Fruit fly (Drosophila melanogaster) whole organism, embryonic: ENCODE measurements around the gene Ras85D.

Experiments
- Asciz ChIP-seq: fragments of 200-800 bp; sonication (Bioruptor generic); optimal IDR thresholded peaks from 2 replicates; lab custom pipeline; 2017; ENCODE audit warnings: missing biosample characterization, mild to moderate bottlenecking, missing genetic modification characterization, missing genetic modification reagents
- CG10462 ChIP-seq: fragments of 200-800 bp; sonication (Bioruptor generic); optimal IDR thresholded peaks from 2 replicates; lab custom pipeline; 2016; ENCODE audit warnings: missing biosample characterization, missing genetic modification characterization
- CG12299 ChIP-seq: fragments of 200-800 bp; sonication (Bioruptor generic); optimal IDR thresholded peaks from 2 replicates; lab custom pipeline; 2018; ENCODE audit warnings: missing biosample characterization, mild to moderate bottlenecking, missing genetic modification characterization
- CG13775 ChIP-seq: fragments of 200-800 bp; sonication (Bioruptor generic); optimal IDR thresholded peaks from 3 replicates; lab custom pipeline; 2017; ENCODE audit warnings: missing biosample characterization, mild to moderate bottlenecking, missing genetic modification characterization
- CG14441 ChIP-seq: fragments of 200-800 bp; sonication (Bioruptor generic); IDR thresholded peaks from 2 replicates; pipeline ENCODE4 v1.3.6; 2022; ENCODE audit warnings: missing biosample characterization, missing genetic modification characterization
- CG16863 ChIP-seq: fragments of 200-800 bp; sonication (Bioruptor generic); optimal IDR thresholded peaks from 3 replicates; lab custom pipeline; 2016; ENCODE audit warnings: missing biosample characterization, missing genetic modification characterization
- CG18262 ChIP-seq: fragments of 200-800 bp; optimal IDR thresholded peaks from 3 replicates; lab custom pipeline; 2019; ENCODE audit warnings: missing biosample characterization, mild to moderate bottlenecking, missing genetic modification characterization, moderate library complexity
- CG18599 ChIP-seq: fragments of 200-800 bp; sonication (Bioruptor generic); optimal IDR thresholded peaks from 3 replicates; lab custom pipeline; 2017; ENCODE audit warnings: missing biosample characterization, missing genetic modification characterization, mild to moderate bottlenecking, moderate library complexity, missing genetic modification reagents
- CG30403 ChIP-seq: fragments of 200-800 bp; sonication (Bioruptor generic); optimal IDR thresholded peaks from 3 replicates; lab custom pipeline; 2016; ENCODE audit warnings: missing biosample characterization, missing genetic modification characterization
- CG32532 ChIP-seq: fragments of 200-800 bp; sonication (Bioruptor generic); IDR thresholded peaks from 2 replicates; pipeline ENCODE4 v1.3.6; 2022; ENCODE audit warnings: missing biosample characterization, missing genetic modification characterization
- CG3281 ChIP-seq: fragments of 200-800 bp; sonication (Bioruptor generic); optimal IDR thresholded peaks from 3 replicates; lab custom pipeline; 2017; ENCODE audit warnings: missing biosample characterization, mild to moderate bottlenecking, missing genetic modification characterization
- CG4617 ChIP-seq: fragments of 200-800 bp; sonication (Bioruptor generic); optimal IDR thresholded peaks from 3 replicates; lab custom pipeline; 2016; ENCODE audit warnings: missing biosample characterization, missing genetic modification characterization, borderline replicate concordance
- CG4854 ChIP-seq: fragments of 200-800 bp; sonication (Bioruptor generic); optimal IDR thresholded peaks from 2 replicates; lab custom pipeline; 2016; ENCODE audit warnings: missing biosample characterization, missing genetic modification characterization, inconsistent platforms
- CG5245 ChIP-seq: fragments of 200-800 bp; sonication (Bioruptor generic); optimal IDR thresholded peaks from 3 replicates; lab custom pipeline; 2016; ENCODE audit warnings: missing biosample characterization, missing genetic modification characterization
- CG6254 ChIP-seq: fragments of 200-800 bp; sonication (Bioruptor generic); optimal IDR thresholded peaks from 3 replicates; lab custom pipeline; 2017; ENCODE audit warnings: mild to moderate bottlenecking, missing biosample characterization, missing genetic modification reagents, missing genetic modification characterization
- CG6654 ChIP-seq: fragments of 200-800 bp; sonication (Bioruptor generic); optimal IDR thresholded peaks from 2 replicates; lab custom pipeline; 2017; ENCODE audit warnings: missing biosample characterization, mild to moderate bottlenecking, missing genetic modification characterization
- CG6689 ChIP-seq: fragments of 200-800 bp; sonication (Bioruptor generic); IDR thresholded peaks from 2 replicates; pipeline ENCODE4 v1.3.6; 2022; ENCODE audit warnings: missing biosample characterization, missing genetic modification characterization
- CG8281 ChIP-seq: fragments of 200-800 bp; sonication (Bioruptor generic); optimal IDR thresholded peaks from 2 replicates; lab custom pipeline; 2018; ENCODE audit warnings: missing biosample characterization, mild to moderate bottlenecking, missing genetic modification characterization, moderate library complexity
- CG8765 ChIP-seq: fragments of 200-800 bp; sonication (Bioruptor generic); IDR thresholded peaks from 2 replicates; pipeline ENCODE4 v1.3.6; 2022; ENCODE audit warnings: missing biosample characterization, missing genetic modification characterization
- CG9727 ChIP-seq: fragments of 200-800 bp; sonication (Bioruptor generic); optimal IDR thresholded peaks from 3 replicates; lab custom pipeline; 2017; ENCODE audit warnings: missing biosample characterization, mild to moderate bottlenecking, missing genetic modification characterization
- CG9797 ChIP-seq: fragments of 200-800 bp; sonication (Bioruptor generic); optimal IDR thresholded peaks from 3 replicates; lab custom pipeline; 2018; ENCODE audit warnings: missing biosample characterization, mild to moderate bottlenecking, missing genetic modification characterization
- CG9817 ChIP-seq: fragments of 200-800 bp; sonication (Bioruptor generic); optimal IDR thresholded peaks from 2 replicates; lab custom pipeline; 2018; ENCODE audit warnings: missing biosample characterization, mild to moderate bottlenecking, missing genetic modification characterization, moderate library complexity
- CHES-1-like ChIP-seq: fragments of 200-800 bp; sonication (Bioruptor generic); optimal IDR thresholded peaks from 2 replicates; lab custom pipeline; 2016; ENCODE audit warnings: missing biosample characterization, missing genetic modification characterization
- Chrac-16 ChIP-seq: fragments of 200-800 bp; sonication (Bioruptor generic); optimal IDR thresholded peaks from 3 replicates; lab custom pipeline; 2016; ENCODE audit warnings: missing biosample characterization, missing genetic modification characterization
- D19A ChIP-seq: fragments of 200-800 bp; optimal IDR thresholded peaks from 3 replicates; lab custom pipeline; 2019; ENCODE audit warnings: missing biosample characterization, mild to moderate bottlenecking, missing genetic modification characterization, moderate library complexity
- HmgD ChIP-seq: fragments of 200-800 bp; sonication (Bioruptor generic); optimal IDR thresholded peaks from 3 replicates; lab custom pipeline; 2016; ENCODE audit warnings: missing biosample characterization, missing genetic modification characterization
- Hr51 ChIP-seq, 2 experiments: fragments of 200-800 bp; sonication (Bioruptor generic); optimal IDR thresholded peaks; 2 replicates in 1 of 2; 3 replicates in 1 of 2; lab custom pipeline; 2016 to 2018; ENCODE audit warnings: missing biosample characterization in 2 of 2, missing genetic modification characterization in 2 of 2, mild to moderate bottlenecking in 1 of 2, moderate library complexity in 1 of 2
- Lim3 ChIP-seq: fragments of 200-800 bp; sonication (Bioruptor generic); IDR thresholded peaks from 2 replicates; pipeline ENCODE4 v1.3.6; 2022; ENCODE audit warnings: missing biosample characterization, missing genetic modification characterization
- MESR4 ChIP-seq: fragments of 200-800 bp; sonication (Bioruptor generic); optimal IDR thresholded peaks from 2 replicates; lab custom pipeline; 2018; ENCODE audit warnings: missing biosample characterization, mild to moderate bottlenecking, missing genetic modification characterization, moderate library complexity
- Max ChIP-seq: fragments of 200-800 bp; sonication (Bioruptor generic); optimal IDR thresholded peaks from 2 replicates; lab custom pipeline; 2016; ENCODE audit warnings: missing biosample characterization, mild to moderate bottlenecking, missing genetic modification characterization
- Oaz ChIP-seq: fragments of 200-800 bp; sonication (Bioruptor generic); IDR thresholded peaks from 2 replicates; pipeline ENCODE4 v1.3.6; 2022; ENCODE audit warnings: missing biosample characterization, missing genetic modification characterization
- Sox102F ChIP-seq: fragments of 200-800 bp; sonication (Bioruptor generic); optimal IDR thresholded peaks from 2 replicates; lab custom pipeline; 2018; ENCODE audit warnings: missing biosample characterization, mild to moderate bottlenecking, missing genetic modification characterization, moderate library complexity
- Taf1 ChIP-seq: fragments of 200-800 bp; sonication (Bioruptor generic); IDR thresholded peaks from 2 replicates; pipeline ENCODE4 v1.3.6; 2022; ENCODE audit warnings: missing biosample characterization, missing genetic modification characterization
- aop ChIP-seq: fragments of 200-800 bp; sonication (Bioruptor generic); IDR thresholded peaks from 2 replicates; pipeline ENCODE4 v1.3.6; 2022; ENCODE audit warnings: missing biosample characterization, missing genetic modification characterization
- ase ChIP-seq: fragments of 200-800 bp; sonication (Bioruptor generic); IDR thresholded peaks from 3 replicates; pipeline ENCODE4 v1.3.6; 2022; ENCODE audit warnings: missing biosample characterization, missing genetic modification characterization
- bsh ChIP-seq, 2 experiments: fragments of 200-800 bp; sonication (Bioruptor generic); optimal IDR thresholded peaks; 2 replicates each; lab custom pipeline; 2017 to 2018; ENCODE audit warnings: mild to moderate bottlenecking in 2 of 2, missing biosample characterization in 2 of 2, missing genetic modification characterization in 2 of 2, moderate library complexity in 1 of 2
- btn ChIP-seq: fragments of 200-800 bp; sonication (Bioruptor generic); optimal IDR thresholded peaks from 2 replicates; lab custom pipeline; 2016; ENCODE audit warnings: missing biosample characterization, missing genetic modification characterization
- cad ChIP-seq: fragments of >200 bp; optimal IDR thresholded peaks from 2 replicates; lab custom pipeline; 2017; ENCODE audit warnings: missing biosample characterization, missing genetic modification characterization
- en ChIP-seq: fragments of 200-800 bp; sonication (Bioruptor generic); optimal IDR thresholded peaks from 2 replicates; lab custom pipeline; 2016; ENCODE audit warnings: missing biosample characterization, missing genetic modification characterization
- fru ChIP-seq: fragments of >200 bp; optimal IDR thresholded peaks from 2 replicates; lab custom pipeline; 2017
- gcm ChIP-seq: fragments of 200-800 bp; sonication (Bioruptor generic); optimal IDR thresholded peaks from 2 replicates; lab custom pipeline; 2019; ENCODE audit warnings: missing biosample characterization, mild to moderate bottlenecking, missing genetic modification characterization, moderate library complexity
- kni ChIP-seq: fragments of 200-800 bp; sonication (Bioruptor generic); optimal IDR thresholded peaks from 3 replicates; lab custom pipeline; 2017; ENCODE audit warnings: mild to moderate bottlenecking, missing biosample characterization, missing genetic modification reagents, missing genetic modification characterization
- lbe ChIP-seq: fragments of 200-800 bp; sonication (Bioruptor generic); optimal IDR thresholded peaks from 2 replicates; lab custom pipeline; 2016; ENCODE audit warnings: missing biosample characterization, mild to moderate bottlenecking, missing genetic modification characterization
- phol ChIP-seq: fragments of 200-800 bp; sonication (Bioruptor generic); optimal IDR thresholded peaks from 3 replicates; lab custom pipeline; 2018; ENCODE audit warnings: missing biosample characterization, mild to moderate bottlenecking, missing genetic modification characterization, moderate library complexity
- pros ChIP-seq: fragments of 200-800 bp; sonication (Bioruptor generic); optimal IDR thresholded peaks from 3 replicates; lab custom pipeline; 2019; ENCODE audit warnings: missing biosample characterization, mild to moderate bottlenecking, missing genetic modification characterization, moderate library complexity
- psq ChIP-seq: fragments of 200-800 bp; sonication (Bioruptor generic); optimal IDR thresholded peaks from 2 replicates; lab custom pipeline; 2017; ENCODE audit warnings: missing biosample characterization, missing genetic modification characterization
- rib ChIP-seq: fragments of 200-800 bp; sonication (Bioruptor generic); IDR thresholded peaks from 2 replicates; pipeline ENCODE4 v1.3.6; 2022; ENCODE audit warnings: missing biosample characterization, missing genetic modification characterization
- slbo ChIP-seq: fragments of 200-800 bp; sonication (Bioruptor generic); IDR thresholded peaks from 2 replicates; pipeline ENCODE4 v1.3.6; 2022; ENCODE audit warnings: missing biosample characterization, missing genetic modification characterization
- stwl ChIP-seq: fragments of 200-800 bp; sonication (Bioruptor generic); optimal IDR thresholded peaks from 3 replicates; lab custom pipeline; 2018; ENCODE audit warnings: missing biosample characterization, mild to moderate bottlenecking, missing genetic modification characterization, moderate library complexity
- sug ChIP-seq: fragments of 200-800 bp; optimal IDR thresholded peaks from 2 replicates; lab custom pipeline; 2019; ENCODE audit warnings: missing biosample characterization, mild to moderate bottlenecking, missing genetic modification characterization, moderate library complexity
- tup ChIP-seq: fragments of 200-800 bp; sonication (Bioruptor generic); optimal IDR thresholded peaks from 2 replicates; lab custom pipeline; 2016; ENCODE audit warnings: missing biosample characterization, mild to moderate bottlenecking, missing genetic modification characterization, moderate library complexity

Gene Ras85D

dm6 chr3R:9513052-9513420 lies at the start of gene Ras85D, which contains the start of gene Rlb1 (continued):
- peak; percentile 81 for TF ChIP-seq CHES-1-like (GFP tag; lab: Kevin White, UChicago)
- no peak for TF ChIP-seq kni
- TF ChIP-seq Chrac-16 (GFP tag; lab: Kevin White, UChicago), result peak; percentile 78
- peak; percentile 51 for TF ChIP-seq btn
- no peak for TF ChIP-seq CG6689 (GFP tag; lab: Robert Waterston, UW)
- no peak for TF ChIP-seq Sox102F (GFP tag; lab: Kevin White, UChicago)
- peak; percentile 62 for TF ChIP-seq CG3281 (GFP tag; lab: Kevin White, UChicago)
- peak; percentile 42 for TF ChIP-seq CG5245 (GFP tag; lab: Kevin White, UChicago)
- TF ChIP-seq psq (GFP tag; lab: Kevin White, UChicago), result peak; percentile 16
- no peak for TF ChIP-seq CG6654 (GFP tag; lab: Kevin White, UChicago)
- TF ChIP-seq en, result peak; percentile 18
- TF ChIP-seq phol, result peak; percentile 80
- TF ChIP-seq aop, result no peak
- peak in 1 of 2 experiments; percentile 56 for TF ChIP-seq bsh (GFP tag; optimal IDR thresholded peaks at IDR 0.05; lab: Kevin White, UChicago)
- peak; percentile 55 for TF ChIP-seq CG18262 (tag; lab: Kevin White, UChicago)
- TF ChIP-seq ase (GFP tag; lab: Robert Waterston, UW), result no peak
- TF ChIP-seq CG16863, result peak; percentile 72
- no peak for TF ChIP-seq pros
- peak; percentile 88 for TF ChIP-seq CG30403 (GFP tag; lab: Kevin White, UChicago)
- no peak for TF ChIP-seq CG8765 (GFP tag; lab: Robert Waterston, UW)
- no peak for TF ChIP-seq rib (GFP tag; lab: Robert Waterston, UW)
- TF ChIP-seq CG9797 (GFP tag; lab: Kevin White, UChicago), result peak; percentile 36
- peak; percentile 94 for TF ChIP-seq HmgD
- no peak for TF ChIP-seq Lim3 (GFP tag; lab: Robert Waterston, UW)
- peak; percentile 29 for TF ChIP-seq D19A (tag; lab: Kevin White, UChicago)
- no peak for TF ChIP-seq CG32532 (GFP tag; lab: Robert Waterston, UW)
- TF ChIP-seq stwl (tag; lab: Kevin White, UChicago), result peak; percentile 27
- no peak for TF ChIP-seq slbo (GFP tag; lab: Robert Waterston, UW)
- TF ChIP-seq MESR4 (GFP tag; lab: Kevin White, UChicago), result no peak
- TF ChIP-seq CG14441 (GFP tag; lab: Robert Waterston, UW), result no peak
- TF ChIP-seq CG9727 (GFP tag; lab: Kevin White, UChicago), result peak; percentile 70
- peak; percentile 84 for TF ChIP-seq sug (tag; lab: Kevin White, UChicago)
- no peak for TF ChIP-seq Asciz
- TF ChIP-seq Max (GFP tag; lab: Kevin White, UChicago), result peak; percentile 89
- TF ChIP-seq Taf1 (GFP tag; lab: Robert Waterston, UW), result no peak
- peak; percentile 56 for TF ChIP-seq CG8281 (tag; lab: Kevin White, UChicago)
- TF ChIP-seq CG13775 (GFP tag; lab: Kevin White, UChicago), result peak; percentile 80
- peak; percentile 14 for TF ChIP-seq CG12299 (tag; lab: Kevin White, UChicago)
- TF ChIP-seq gcm (GFP tag; lab: Kevin White, UChicago), result no peak
- TF ChIP-seq lbe (GFP tag; lab: Kevin White, UChicago), result peak; percentile 35
- TF ChIP-seq CG10462 (GFP tag; lab: Kevin White, UChicago), result peak; percentile 47
- no peak for TF ChIP-seq cad (GFP tag; lab: Kevin White, UChicago)
- no peak for TF ChIP-seq CG18599 (GFP tag; lab: Kevin White, UChicago)
- TF ChIP-seq Oaz (GFP tag; lab: Robert Waterston, UW), result no peak
- peak; percentile 89 for TF ChIP-seq CG9817
- TF ChIP-seq CG6254 (GFP tag; lab: Kevin White, UChicago), result no peak
- peak; percentile 96 for TF ChIP-seq CG4617 (GFP tag; lab: Kevin White, UChicago)
- TF ChIP-seq CG4854, result peak; percentile 66
- peak; percentile 16 for TF ChIP-seq tup
- TF ChIP-seq fru (lab: Kevin White, UChicago), result no peak
- peak in 1 of 2 experiments; percentile 88 for TF ChIP-seq Hr51 (GFP tag; optimal IDR thresholded peaks at IDR 0.05; lab: Kevin White, UChicago)
